Fruit fly (Drosophila melanogaster) whole organism, wandering third instar larva: ENCODE data around the gene Pmm2.

Experiments used
- CrebA ChIP-seq: fragments of 200-800 bp; sonication (Bioruptor generic); optimal IDR thresholded peaks from 2 replicates; lab custom pipeline; 2016; ENCODE audit warnings: missing biosample characterization, mild to moderate bottlenecking, missing genetic modification characterization, borderline replicate concordance
- HLH106 ChIP-seq: fragments of 200-800 bp; optimal IDR thresholded peaks from 3 replicates; lab custom pipeline; 2019; ENCODE audit warnings: missing biosample characterization, mild to moderate bottlenecking, missing genetic modification characterization, moderate library complexity
- Myc ChIP-seq: fragments of >200 bp; optimal IDR thresholded peaks from 2 replicates; lab custom pipeline; 2017
- Vsx2 ChIP-seq: fragments of 200-300, 225-300 bp; sonication (Bioruptor generic); optimal IDR thresholded peaks from 2 replicates; lab custom pipeline; 2018; ENCODE audit warnings: missing biosample characterization, missing genetic modification characterization; ENCODE audit not compliant: partially characterized antibody
- dmrt93B ChIP-seq: fragments of 200-800 bp; sonication (Bioruptor generic); optimal IDR thresholded peaks from 2 replicates; lab custom pipeline; 2018; ENCODE audit warnings: missing biosample characterization, mild to moderate bottlenecking, missing genetic modification characterization
- fru ChIP-seq: fragments of 200-800 bp; sonication (Bioruptor generic); optimal IDR thresholded peaks from 3 replicates; lab custom pipeline; 2016; ENCODE audit warnings: missing biosample characterization, mild to moderate bottlenecking, missing genetic modification characterization
- pan ChIP-seq: fragments of >200 bp; optimal IDR thresholded peaks from 2 replicates; lab custom pipeline; 2017
- rgr ChIP-seq: fragments of 200-800 bp; sonication (Bioruptor generic); optimal IDR thresholded peaks from 3 replicates; lab custom pipeline; 2016; ENCODE audit warnings: missing biosample characterization, mild to moderate bottlenecking, missing genetic modification characterization

DNA sequence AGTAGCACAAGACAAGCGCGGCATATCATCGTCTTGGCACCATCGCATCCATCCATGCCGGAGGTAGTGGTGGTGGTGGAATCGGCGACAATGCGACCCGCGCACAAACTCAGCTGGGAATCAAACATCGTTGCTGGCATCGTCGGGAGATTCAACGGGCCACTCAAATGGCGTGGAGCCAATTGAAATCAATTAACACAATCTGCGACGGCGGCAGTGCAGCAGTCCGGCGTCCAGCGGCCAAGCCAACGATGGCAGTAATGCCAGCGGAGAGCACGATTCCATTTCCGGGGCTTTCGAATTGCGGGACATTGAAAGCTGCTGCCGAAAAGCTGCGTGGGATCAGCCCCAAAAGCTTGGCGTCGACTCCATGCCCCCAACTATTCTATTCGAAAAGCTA, 26.8 kb upstream of the Pmm2 start, which contains the start of gene CG10654:
- TF ChIP-seq CrebA (GFP tag; lab: Kevin White, UChicago): no peak
- TF ChIP-seq HLH106: no peak
- no peak for TF ChIP-seq Vsx2 (GFP tag; lab: Kevin White, UChicago)
- TF ChIP-seq fru (GFP tag; lab: Kevin White, UChicago): no peak
- TF ChIP-seq pan (lab: Kevin White, UChicago): no peak
- TF ChIP-seq Myc (lab: Kevin White, UChicago): no peak
- TF ChIP-seq dmrt93B (GFP tag; lab: Kevin White, UChicago): no peak
- no peak for TF ChIP-seq rgr (GFP tag; lab: Kevin White, UChicago)
